Fruit fly (Drosophila melanogaster): ENCODE measurements around the gene Mettl2.

Gene Mettl2

dm6 chr3L:1639185-1639812, at the start of gene Mettl2, which contains the start of gene Bgb:
Gene Mettl2, minus strand, starts transcription at chr3L:1639235.
Gene Bgb, plus strand, starts transcription at chr3L:1639711.
- TF ChIP-seq Ets98B (GFP tag; IDR thresholded peaks at IDR 0.05) (peak; percentile 57; the same call in 1 of the 2 replicates), D1 (tag; optimal IDR thresholded peaks at IDR 0.05) (no peak), CG15710 (tag; optimal IDR thresholded peaks at IDR 0.05) (peak; percentile 68), CG34367 (tag; optimal IDR thresholded peaks at IDR 0.05) (peak; percentile 31), CG10348 (GFP tag; IDR thresholded peaks at IDR 0.05) (no peak), EcR (GFP tag; optimal IDR thresholded peaks at IDR 0.05) (no peak), CG9948 (tag; optimal IDR thresholded peaks at IDR 0.05) (peak; percentile 69), gl (tag; optimal IDR thresholded peaks at IDR 0.05) (no peak), Pif1A (GFP tag; optimal IDR thresholded peaks at IDR 0.05) (no peak), CG4496 (GFP tag; IDR thresholded peaks at IDR 0.05) (peak; percentile 84), fd96Ca (GFP tag; IDR thresholded peaks at IDR 0.05) (peak; percentile 50; the same call in 1 of the 3 replicates), CG12605 (GFP tag; IDR thresholded peaks at IDR 0.05) (0 out of 2 replicates have a peak, but pooled peaks have one; percentile 33), CG17806 (tag; optimal IDR thresholded peaks at IDR 0.05) (peak; percentile 66), CG13204 (GFP tag; optimal IDR thresholded peaks at IDR 0.05) (no peak), CG32121 (GFP tag; IDR thresholded peaks at IDR 0.05) (no peak; the same call in 1 of the 2 replicates), CG8301 (tag; optimal IDR thresholded peaks at IDR 0.05) (no peak), Pif1B (GFP tag; optimal IDR thresholded peaks at IDR 0.05) (no peak), CG14655 (GFP tag; optimal IDR thresholded peaks at IDR 0.05) (no peak), CG8159 (tag; optimal IDR thresholded peaks at IDR 0.05) (peak; percentile 75), Snoo (tag; optimal IDR thresholded peaks at IDR 0.05) (peak; percentile 66), rn (GFP tag; IDR thresholded peaks at IDR 0.05) (peak; percentile 57)

DNA sequence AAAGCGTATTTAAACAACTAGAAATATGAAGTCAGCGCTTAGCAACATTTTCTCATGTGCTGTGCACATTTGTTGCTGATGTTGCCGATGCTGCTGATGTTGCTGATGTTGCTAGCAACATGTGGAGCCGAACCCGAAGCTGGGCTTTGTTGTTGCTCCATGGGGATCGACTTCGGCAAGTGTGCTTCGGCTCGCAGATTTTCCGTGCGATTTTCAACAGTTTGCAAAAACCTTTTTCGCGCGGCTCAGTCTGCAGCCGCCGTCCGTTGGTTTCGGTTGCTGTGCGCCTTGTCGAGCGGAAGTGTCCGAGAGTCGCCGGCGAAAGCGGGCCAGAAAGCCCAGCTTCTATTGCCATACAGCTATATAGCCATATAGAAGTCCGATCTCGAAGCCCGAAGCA, 49.5 kb upstream of the Mettl2 start:
- TF ChIP-seq CG13204 (GFP tag; optimal IDR thresholded peaks at IDR 0.05) (peak; percentile 59), Ets98B (GFP tag; IDR thresholded peaks at IDR 0.05) (peak; percentile 28), gl (tag; optimal IDR thresholded peaks at IDR 0.05) (no peak), EcR (GFP tag; optimal IDR thresholded peaks at IDR 0.05) (peak; percentile 26), CG4496 (GFP tag; IDR thresholded peaks at IDR 0.05) (peak; percentile 89), CG8301 (tag; optimal IDR thresholded peaks at IDR 0.05) (no peak), fd96Ca (GFP tag; IDR thresholded peaks at IDR 0.05) (peak; percentile 49; the same call in 1 of the 3 replicates), CG32121 (GFP tag; IDR thresholded peaks at IDR 0.05) (no peak)

DNA sequence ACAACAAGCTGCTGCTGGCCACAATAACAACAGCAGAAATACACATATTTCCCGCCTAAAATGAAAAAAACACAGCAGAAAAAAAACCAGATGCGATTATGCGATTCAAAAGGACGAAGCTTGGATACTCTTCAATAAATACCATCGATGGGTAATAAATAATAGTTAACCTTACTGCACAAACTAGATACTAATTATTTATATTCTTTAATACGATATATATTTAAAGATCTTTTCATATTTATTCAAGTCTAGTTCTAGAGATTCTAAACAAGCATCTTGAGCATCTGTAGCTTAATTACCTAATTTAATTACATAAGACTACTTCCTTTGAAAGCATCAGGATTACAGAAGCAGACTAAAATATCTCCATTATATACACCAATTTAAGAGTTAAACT, 49.1 kb upstream of the Mettl2 start:
- TF ChIP-seq EcR (GFP tag; optimal IDR thresholded peaks at IDR 0.05) (no peak), Pif1B (GFP tag; optimal IDR thresholded peaks at IDR 0.05) (no peak), D1 (tag; optimal IDR thresholded peaks at IDR 0.05) (no peak), CG13204 (GFP tag; optimal IDR thresholded peaks at IDR 0.05) (no peak), CG8159 (tag; optimal IDR thresholded peaks at IDR 0.05) (peak; percentile 22), CG14655 (GFP tag; optimal IDR thresholded peaks at IDR 0.05) (peak; percentile 50), Pif1A (GFP tag; optimal IDR thresholded peaks at IDR 0.05) (no peak), CG8301 (tag; optimal IDR thresholded peaks at IDR 0.05) (peak; percentile 42), CG12605 (GFP tag; IDR thresholded peaks at IDR 0.05) (no peak), CG9948 (tag; optimal IDR thresholded peaks at IDR 0.05) (peak; percentile 12), CG17806 (tag; optimal IDR thresholded peaks at IDR 0.05) (no peak), rn (GFP tag; IDR thresholded peaks at IDR 0.05) (no peak), CG4496 (GFP tag; IDR thresholded peaks at IDR 0.05) (no peak), gl (tag; optimal IDR thresholded peaks at IDR 0.05) (no peak), Snoo (tag; optimal IDR thresholded peaks at IDR 0.05) (no peak), CG34367 (tag; optimal IDR thresholded peaks at IDR 0.05) (no peak), CG10348 (GFP tag; IDR thresholded peaks at IDR 0.05) (no peak), Ets98B (GFP tag; IDR thresholded peaks at IDR 0.05) (no peak), CG32121 (GFP tag; IDR thresholded peaks at IDR 0.05) (no peak), CG15710 (tag; optimal IDR thresholded peaks at IDR 0.05) (no peak), fd96Ca (GFP tag; IDR thresholded peaks at IDR 0.05) (no peak)

dm6 chr3L:1683091-1683490, 44.1 kb upstream of the Mettl2 start:
- TF ChIP-seq CG9948 (tag; optimal IDR thresholded peaks at IDR 0.05) (peak; percentile 63), fd96Ca (GFP tag; IDR thresholded peaks at IDR 0.05) (peak; percentile 71; the same call in 2 of the 3 replicates), CG34367 (tag; optimal IDR thresholded peaks at IDR 0.05) (peak; percentile 41), CG15710 (tag; optimal IDR thresholded peaks at IDR 0.05) (peak; percentile 67), CG8159 (tag; optimal IDR thresholded peaks at IDR 0.05) (peak; percentile 77), CG10348 (GFP tag; IDR thresholded peaks at IDR 0.05) (no peak), Pif1B (GFP tag; optimal IDR thresholded peaks at IDR 0.05) (peak; percentile 68), Pif1A (GFP tag; optimal IDR thresholded peaks at IDR 0.05) (peak; percentile 66), CG12605 (GFP tag; IDR thresholded peaks at IDR 0.05) (peak; percentile 77), CG17806 (tag; optimal IDR thresholded peaks at IDR 0.05) (peak; percentile 64), EcR (GFP tag; optimal IDR thresholded peaks at IDR 0.05) (no peak), gl (tag; optimal IDR thresholded peaks at IDR 0.05) (peak; percentile 44), CG8301 (tag; optimal IDR thresholded peaks at IDR 0.05) (peak; percentile 26), rn (GFP tag; IDR thresholded peaks at IDR 0.05) (no peak; the same call in 1 of the 2 replicates), CG13204 (GFP tag; optimal IDR thresholded peaks at IDR 0.05) (no peak), Ets98B (GFP tag; IDR thresholded peaks at IDR 0.05) (0 out of 2 replicates have a peak, but pooled peaks have one; percentile 21), D1 (tag; optimal IDR thresholded peaks at IDR 0.05) (no peak), CG4496 (GFP tag; IDR thresholded peaks at IDR 0.05) (peak; percentile 82), CG14655 (GFP tag; optimal IDR thresholded peaks at IDR 0.05) (peak; percentile 57), Snoo (tag; optimal IDR thresholded peaks at IDR 0.05) (peak; percentile 17), CG32121 (GFP tag; IDR thresholded peaks at IDR 0.05) (no peak)

DNA sequence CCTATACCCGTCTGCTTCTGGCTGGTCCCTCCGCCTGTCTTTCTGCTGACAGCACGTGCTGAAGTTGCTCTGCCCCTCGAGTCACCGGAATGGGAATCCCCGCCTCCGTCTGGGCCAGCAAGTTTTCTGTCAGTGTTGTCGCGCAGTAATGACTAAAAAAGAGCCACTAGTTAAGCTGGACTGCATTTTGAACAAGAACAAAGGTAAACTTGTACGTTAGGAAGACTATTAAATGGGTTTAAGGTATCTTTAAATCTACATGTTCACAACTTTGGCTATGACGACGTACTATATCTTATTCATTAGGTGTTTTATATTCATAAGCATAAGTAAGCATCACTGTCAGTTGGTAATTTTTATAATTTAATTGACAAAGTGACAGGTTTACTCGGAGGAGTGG, 40.4 kb upstream of the Mettl2 start:
- TF ChIP-seq Snoo (tag; optimal IDR thresholded peaks at IDR 0.05): peak; percentile 39
- TF ChIP-seq CG17806 (tag; optimal IDR thresholded peaks at IDR 0.05): peak; percentile 23
- no peak for TF ChIP-seq CG10348 (GFP tag; IDR thresholded peaks at IDR 0.05)
- peak; percentile 9 for TF ChIP-seq CG8301 (tag; optimal IDR thresholded peaks at IDR 0.05)
- TF ChIP-seq CG34367 (tag; optimal IDR thresholded peaks at IDR 0.05): no peak
- TF ChIP-seq gl (tag; optimal IDR thresholded peaks at IDR 0.05): peak; percentile 5
- no peak for TF ChIP-seq fd96Ca (GFP tag; IDR thresholded peaks at IDR 0.05)
- TF ChIP-seq CG14655 (GFP tag; optimal IDR thresholded peaks at IDR 0.05): peak; percentile 35
- TF ChIP-seq D1 (tag; optimal IDR thresholded peaks at IDR 0.05): no peak
- TF ChIP-seq CG15710 (tag; optimal IDR thresholded peaks at IDR 0.05): peak; percentile 38
- no peak for TF ChIP-seq rn (GFP tag; IDR thresholded peaks at IDR 0.05)
- no peak for TF ChIP-seq CG4496 (GFP tag; IDR thresholded peaks at IDR 0.05)
- TF ChIP-seq CG32121 (GFP tag; IDR thresholded peaks at IDR 0.05): no peak
- peak; percentile 61 for TF ChIP-seq CG8159 (tag; optimal IDR thresholded peaks at IDR 0.05)
- peak; percentile 36 for TF ChIP-seq Pif1A (GFP tag; optimal IDR thresholded peaks at IDR 0.05)
- TF ChIP-seq Ets98B (GFP tag; IDR thresholded peaks at IDR 0.05): no peak
- no peak for TF ChIP-seq CG12605 (GFP tag; IDR thresholded peaks at IDR 0.05)
- no peak for TF ChIP-seq CG13204 (GFP tag; optimal IDR thresholded peaks at IDR 0.05)
- peak; percentile 28 for TF ChIP-seq CG9948 (tag; optimal IDR thresholded peaks at IDR 0.05)
- peak; percentile 11 for TF ChIP-seq Pif1B (GFP tag; optimal IDR thresholded peaks at IDR 0.05)
- peak; percentile 23 for TF ChIP-seq EcR (GFP tag; optimal IDR thresholded peaks at IDR 0.05)

Measured in whole organism, pupa.